Fruit fly (Drosophila melanogaster) whole organism, adult: Measurements from ENCODE around the gene aru.
A peak's percentile ranks its signal among the peaks of the same experiment; 100 is the strongest.

Experiments used
- CG12768 ChIP-seq: fragments of 200-800 bp; sonication (Bioruptor generic); optimal IDR thresholded peaks from 2 replicates; lab custom pipeline; 2017; ENCODE audit warnings: missing biosample characterization, missing genetic modification characterization, mild to moderate bottlenecking, moderate library complexity, missing genetic modification reagents
- CG1620 ChIP-seq: fragments of 200-800 bp; sonication (Bioruptor generic); optimal IDR thresholded peaks from 2 replicates; lab custom pipeline; 2016; ENCODE audit warnings: missing biosample characterization, missing genetic modification characterization
- CG7045 ChIP-seq: fragments of 200-800 bp; sonication (Bioruptor generic); optimal IDR thresholded peaks from 2 replicates; lab custom pipeline; 2017; ENCODE audit warnings: missing biosample characterization, mild to moderate bottlenecking, missing genetic modification characterization
- CG7101 ChIP-seq: fragments of 200-800 bp; sonication (Bioruptor generic); optimal IDR thresholded peaks from 2 replicates; lab custom pipeline; 2018; ENCODE audit warnings: missing biosample characterization, mild to moderate bottlenecking, missing genetic modification characterization, moderate library complexity
- Hr96 ChIP-seq: fragments of 200-800 bp; sonication (Bioruptor generic); optimal IDR thresholded peaks from 2 replicates; lab custom pipeline; 2016; ENCODE audit warnings: missing biosample characterization, missing genetic modification characterization
- Mnt ChIP-seq: fragments of 200-800 bp; sonication (Bioruptor generic); optimal IDR thresholded peaks from 2 replicates; lab custom pipeline; 2016; ENCODE audit warnings: missing biosample characterization, mild to moderate bottlenecking, missing genetic modification characterization
- bab1 ChIP-seq: fragments of 200-800 bp; sonication (Bioruptor generic); optimal IDR thresholded peaks from 3 replicates; lab custom pipeline; 2019; ENCODE audit warnings: missing biosample characterization, mild to moderate bottlenecking, missing genetic modification characterization, moderate library complexity
- cic ChIP-seq: fragments of 200-800 bp; sonication (Bioruptor generic); optimal IDR thresholded peaks from 2 replicates; lab custom pipeline; 2017; ENCODE audit warnings: missing biosample characterization, mild to moderate bottlenecking, missing genetic modification characterization, moderate library complexity
- cnc ChIP-seq, 2 experiments: fragments of >200 bp; optimal IDR thresholded peaks; 2 replicates each; lab custom pipeline; 2017
- tj ChIP-seq: fragments of 200-800 bp; sonication (Bioruptor generic); optimal IDR thresholded peaks from 3 replicates; lab custom pipeline; 2017; ENCODE audit warnings: missing biosample characterization, mild to moderate bottlenecking, missing genetic modification characterization, moderate library complexity

Gene aru

DNA sequence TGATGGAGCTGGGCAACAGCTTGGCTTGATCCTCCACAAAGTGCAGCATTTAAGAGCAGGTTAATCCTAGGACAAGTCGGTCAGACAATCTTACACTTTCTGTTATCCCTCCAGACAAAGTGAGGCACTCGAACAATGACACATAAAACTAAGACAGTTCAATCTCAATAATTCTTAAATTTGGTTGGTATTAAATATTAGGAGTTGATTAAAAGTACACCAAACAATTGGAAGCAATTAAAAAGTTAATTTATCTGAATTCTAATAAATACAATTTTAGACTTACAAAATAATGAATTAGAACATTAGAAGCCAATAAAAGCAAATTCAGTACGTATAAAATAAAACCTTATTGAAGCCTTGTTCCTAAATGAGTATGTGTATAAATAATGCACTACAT lies 50.3 kb downstream of the aru start, which contains the start of gene CG15880:
Gene CG15880, minus strand, starts transcription at position 101 of the 400 bp plus-strand sequence.
- no peak for TF ChIP-seq CG1620 (GFP tag; lab: Kevin White, UChicago)
- no peak for TF ChIP-seq CG7045 (GFP tag; lab: Kevin White, UChicago)

DNA sequence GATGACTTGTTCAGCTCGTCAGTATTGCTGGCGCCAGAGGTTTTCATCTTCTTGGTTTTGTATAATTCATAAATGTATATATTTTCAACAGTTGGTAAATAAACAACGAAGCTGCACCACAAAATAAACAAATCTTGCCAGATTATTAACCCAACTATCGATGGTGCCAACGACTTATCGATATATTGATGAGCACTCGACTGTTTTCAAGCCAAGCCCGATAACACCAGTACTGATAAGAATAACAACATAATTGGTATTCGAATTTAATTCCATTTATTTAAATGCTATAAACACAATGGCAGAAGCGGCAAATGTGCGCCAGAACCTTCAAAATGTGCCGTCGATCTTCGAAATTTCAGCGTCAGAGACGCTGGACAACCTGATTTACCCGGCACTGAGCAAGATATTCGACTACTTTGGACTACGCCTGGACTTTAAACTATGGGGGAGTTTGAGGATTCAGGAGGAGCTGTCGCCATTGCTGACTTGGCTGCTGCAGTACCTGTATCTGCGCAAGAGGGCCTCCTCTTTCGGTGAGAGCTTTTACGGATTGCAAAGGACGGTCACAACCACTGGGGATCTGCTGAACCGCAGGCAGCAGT lies 52.3 kb downstream of the aru start, which contains the start of the genes Saf6 and Pex12:
Gene Saf6, minus strand, starts transcription at position 166 of the 605 bp plus-strand sequence.
Gene Pex12, plus strand, starts transcription at position 209 of the 605 bp plus-strand sequence.
- TF ChIP-seq Hr96 = peak; percentile 12
- no peak for TF ChIP-seq cnc (optimal IDR thresholded peaks at IDR 0.05; lab: Kevin White, UChicago)
- peak; percentile 11 for TF ChIP-seq CG7101 (tag; lab: Kevin White, UChicago)
- TF ChIP-seq bab1 (GFP tag; lab: Kevin White, UChicago) = peak; percentile 37
- TF ChIP-seq Mnt (GFP tag; lab: Kevin White, UChicago) = peak; percentile 24
- TF ChIP-seq tj (GFP tag; lab: Kevin White, UChicago) = peak; percentile 16
- TF ChIP-seq CG1620 (GFP tag; lab: Kevin White, UChicago) = no peak
- TF ChIP-seq CG12768 = peak; percentile 25
- TF ChIP-seq cic (GFP tag; lab: Kevin White, UChicago) = no peak
